Worm (Caenorhabditis elegans): ENCODE results near the gene ZK970.8.

ZK970.8 gene

DNA sequence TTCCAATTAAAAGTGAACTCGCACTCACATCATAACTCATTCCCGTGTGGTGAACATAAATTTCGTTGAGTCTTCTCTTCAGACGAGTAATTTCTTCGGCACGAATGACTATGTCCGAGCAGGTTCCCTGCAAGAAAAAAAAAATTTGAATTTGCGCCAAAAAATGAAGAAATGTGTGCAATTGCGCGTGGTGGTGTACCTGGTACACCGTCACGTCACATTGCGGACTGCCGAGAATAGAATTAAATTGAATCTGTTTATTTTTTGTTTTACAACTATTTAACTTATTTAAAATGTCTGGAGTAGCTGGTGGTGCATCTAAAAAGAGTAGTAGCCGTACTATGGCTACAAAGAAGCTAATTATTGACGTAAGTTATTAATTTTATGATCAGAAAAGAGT lies 8.5 kb upstream of the ZK970.8 start, which contains the start of gene mdt-22 (continued):
- peak; percentile 27 for TF ChIP-seq F10B5.3 (tag; optimal IDR thresholded peaks at IDR 0.05)
- peak; percentile 82 for TF ChIP-seq lin-38 (GFP tag; IDR thresholded peaks at IDR 0.05)
- TF ChIP-seq ztf-11 (tag; optimal IDR thresholded peaks at IDR 0.05), result no peak
- TF ChIP-seq ceh-20 (GFP tag; IDR thresholded peaks at IDR 0.05), result peak; percentile 68
- TF ChIP-seq lin-13 (GFP tag; optimal IDR thresholded peaks at IDR 0.05), result peak; percentile 72
- peak; percentile 73 for TF ChIP-seq mep-1 (tag; optimal IDR thresholded peaks at IDR 0.05)
- peak; percentile 60 for TF ChIP-seq hlh-11 (tag; optimal IDR thresholded peaks at IDR 0.05)
- no peak for TF ChIP-seq lim-7 (GFP tag; IDR thresholded peaks at IDR 0.05)
- TF ChIP-seq hif-1 (tag; optimal IDR thresholded peaks at IDR 0.05), result peak in 1 of 2 experiments; percentile 51
- TF ChIP-seq dmd-6 (GFP tag; IDR thresholded peaks at IDR 0.05), result peak; percentile 65
- peak; percentile 62 for TF ChIP-seq vab-7 (GFP tag; IDR thresholded peaks at IDR 0.05)
- peak; percentile 53; the same call in 1 of the 2 replicates for TF ChIP-seq Y48G9A.11 (GFP tag; IDR thresholded peaks at IDR 0.05)
- TF ChIP-seq daf-19 (GFP tag; conservative IDR thresholded peaks at IDR 0.05), result 0 out of 2 replicates have a peak, but pooled peaks have one; percentile 46
- no peak for TF ChIP-seq zip-11 (GFP tag; IDR thresholded peaks at IDR 0.05)
- TF ChIP-seq unc-130 (GFP tag; optimal IDR thresholded peaks at IDR 0.05), result peak; percentile 33
- no peak for TF ChIP-seq mxl-3 (GFP tag; optimal IDR thresholded peaks at IDR 0.05)
- TF ChIP-seq lin-39 (tag; optimal IDR thresholded peaks at IDR 0.05), result no peak
- TF ChIP-seq cey-2 (tag; optimal IDR thresholded peaks at IDR 0.05; ENCODE audit: borderline replicate concordance, insufficient read depth), result no peak
- TF ChIP-seq dve-1 (tag; optimal IDR thresholded peaks at IDR 0.05; ENCODE audit: insufficient read depth), result peak; percentile 60
- peak; percentile 51; the same call in 1 of the 2 replicates for TF ChIP-seq tra-1 (GFP tag; IDR thresholded peaks at IDR 0.05)
- TF ChIP-seq duxl-1 (tag; optimal IDR thresholded peaks at IDR 0.05; ENCODE audit: poor library complexity), result peak; percentile 2
- TF ChIP-seq mes-2 (tag; optimal IDR thresholded peaks at IDR 0.05; ENCODE audit: poor library complexity, severe bottlenecking), result peak; percentile 87
- no peak for TF ChIP-seq mxl-2 (GFP tag; conservative IDR thresholded peaks at IDR 0.05)
- peak; percentile 52 for TF ChIP-seq spr-1 (tag; optimal IDR thresholded peaks at IDR 0.05)
- peak; percentile 4 for TF ChIP-seq fkh-10 (GFP tag; optimal IDR thresholded peaks at IDR 0.05)
- TF ChIP-seq F26F4.8 (GFP tag; conservative IDR thresholded peaks at IDR 0.05), result no peak
- peak in 1 of 2 experiments; percentile 83 for TF ChIP-seq lsy-2 (tag; optimal IDR thresholded peaks at IDR 0.05)
- TF ChIP-seq Y5F2A.4 (GFP tag; optimal IDR thresholded peaks at IDR 0.05), result peak; percentile 27
- TF ChIP-seq jun-1 (tag; optimal IDR thresholded peaks at IDR 0.05), result peak; percentile 1
- no peak for TF ChIP-seq D1046.2 (GFP tag; IDR thresholded peaks at IDR 0.05)
- TF ChIP-seq egl-43 (GFP tag; IDR thresholded peaks at IDR 0.05), result peak; percentile 64; the same call in 1 of the 2 replicates
- TF ChIP-seq T20F7.1 (GFP tag; optimal IDR thresholded peaks at IDR 0.05), result peak; percentile 58
- peak; percentile 76 for TF ChIP-seq rbr-2 (tag; optimal IDR thresholded peaks at IDR 0.05)
- peak; percentile 20 for TF ChIP-seq nhr-28 (tag; optimal IDR thresholded peaks at IDR 0.05)
- peak; percentile 90 for TF ChIP-seq aha-1 (tag)
- peak; percentile 79 for TF ChIP-seq hmg-1.1 (GFP tag; IDR thresholded peaks at IDR 0.05)
- no peak for TF ChIP-seq madf-9 (GFP tag; conservative IDR thresholded peaks at IDR 0.05)
- TF ChIP-seq lin-1 (GFP tag; IDR thresholded peaks at IDR 0.05), result peak; percentile 49; the same call in 1 of the 2 replicates
- peak; percentile 58 for TF ChIP-seq nhr-102 (tag; optimal IDR thresholded peaks at IDR 0.05)
- TF ChIP-seq ztf-7 (tag; optimal IDR thresholded peaks at IDR 0.05), result peak; percentile 25
- peak; percentile 74 for TF ChIP-seq T26A8.4 (GFP tag; IDR thresholded peaks at IDR 0.05)
- TF ChIP-seq F37D6.2 (tag; optimal IDR thresholded peaks at IDR 0.05), result peak; percentile 37

Data from whole organism, L4 larva.